Worm (Caenorhabditis elegans): ENCODE measurements around the gene arp-6.

ce11 chrII:8071801-8072544 lies 34.8 kb upstream of the arp-6 start:
- TF ChIP-seq flt-1 (GFP tag; IDR thresholded peaks at IDR 0.05) (no peak), ztf-23 (GFP tag; IDR thresholded peaks at IDR 0.05) (no peak), cog-1 (tag; optimal IDR thresholded peaks at IDR 0.05) (peak; percentile 28), med-1 (GFP tag; optimal IDR thresholded peaks at IDR 0.05; ENCODE audit: insufficient read depth) (no peak)

Measured in whole organism, midembryonic.